Worm (Caenorhabditis elegans): ENCODE measurements around the gene sru-27.

sru-27 gene

DNA sequence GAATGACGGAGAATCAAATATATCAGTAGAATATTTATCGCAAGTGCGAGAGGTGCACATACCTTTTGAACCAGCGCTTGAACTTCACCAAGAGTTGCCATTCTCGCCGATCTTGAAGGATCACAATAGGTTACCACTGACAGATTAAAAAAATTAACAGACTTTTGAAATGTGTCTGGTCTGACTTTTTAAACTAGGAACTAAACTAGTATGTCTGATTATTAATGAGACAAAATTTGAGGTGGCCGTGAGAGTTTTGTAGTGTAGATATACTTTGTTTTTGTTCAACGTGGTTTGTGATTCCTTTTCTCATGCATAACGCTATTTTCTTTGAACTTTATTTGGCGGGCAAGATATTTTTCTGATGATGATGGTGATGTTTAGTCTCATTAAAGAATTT is 22.6 kb downstream of the sru-27 start, which contains the start of gene str-240:
TSS of gene str-240 (minus strand) at position 101 of the 400 bp plus-strand sequence.
- TF ChIP-seq sup-37 (GFP tag; optimal IDR thresholded peaks at IDR 0.05) (no peak), hpl-2 (GFP tag; optimal IDR thresholded peaks at IDR 0.05) (no peak), aly-2 (tag; optimal IDR thresholded peaks at IDR 0.05) (no peak), fos-1 (tag; optimal IDR thresholded peaks at IDR 0.05) (no peak), pqm-1 (tag; optimal IDR thresholded peaks at IDR 0.05) (no peak), unc-86 (tag; optimal IDR thresholded peaks at IDR 0.05) (no peak), blmp-1 (tag; optimal IDR thresholded peaks at IDR 0.05) (no peak), nhr-20 (tag; optimal IDR thresholded peaks at IDR 0.05) (no peak), unc-98 (GFP tag; IDR thresholded peaks at IDR 0.05) (no peak), unc-62 (GFP tag; optimal IDR thresholded peaks at IDR 0.05) (no peak), nhr-71 (tag; optimal IDR thresholded peaks at IDR 0.05) (no peak), zip-4 (GFP tag; optimal IDR thresholded peaks at IDR 0.05) (no peak), lin-15B (tag; optimal IDR thresholded peaks at IDR 0.05) (no peak), isw-1 (GFP tag; IDR thresholded peaks at IDR 0.05) (no peak), tbx-2 (tag; optimal IDR thresholded peaks at IDR 0.05) (no peak), nhr-90 (tag; optimal IDR thresholded peaks at IDR 0.05; ENCODE audit: poor library complexity) (no peak), C16A3.4 (tag; optimal IDR thresholded peaks at IDR 0.05) (no peak)

DNA sequence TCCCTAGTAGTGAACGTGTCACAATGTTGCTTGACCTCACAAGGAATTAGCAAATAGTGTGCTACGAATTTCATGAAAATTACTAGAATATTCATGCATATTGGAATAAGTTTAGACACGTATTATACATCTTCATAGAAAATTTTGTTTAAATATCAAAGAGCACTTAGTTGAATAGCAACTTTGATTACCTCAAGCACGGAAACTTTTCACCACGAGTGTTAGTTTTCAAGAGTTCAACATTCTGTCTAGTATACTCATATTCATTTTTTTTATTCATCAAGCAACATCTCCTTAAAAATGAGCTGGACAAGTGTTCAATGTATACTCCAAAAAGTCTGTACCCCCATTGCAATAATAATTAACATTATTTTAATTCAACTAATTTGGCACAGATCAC is 23.2 kb downstream of the sru-27 start, which contains the start of gene str-243:
TSS of gene str-243 (plus strand) at position 301 of the 400 bp plus-strand sequence.
- no peak for TF ChIP-seq elt-2 (tag; optimal IDR thresholded peaks at IDR 0.05)
- TF ChIP-seq aly-2 (tag; optimal IDR thresholded peaks at IDR 0.05): no peak
- no peak for TF ChIP-seq efl-1 (optimal IDR thresholded peaks at IDR 0.05)
- peak in 1 of 2 experiments; percentile 9 for TF ChIP-seq efl-1 (GFP tag; optimal IDR thresholded peaks at IDR 0.05 in 1 of 2)

DNA sequence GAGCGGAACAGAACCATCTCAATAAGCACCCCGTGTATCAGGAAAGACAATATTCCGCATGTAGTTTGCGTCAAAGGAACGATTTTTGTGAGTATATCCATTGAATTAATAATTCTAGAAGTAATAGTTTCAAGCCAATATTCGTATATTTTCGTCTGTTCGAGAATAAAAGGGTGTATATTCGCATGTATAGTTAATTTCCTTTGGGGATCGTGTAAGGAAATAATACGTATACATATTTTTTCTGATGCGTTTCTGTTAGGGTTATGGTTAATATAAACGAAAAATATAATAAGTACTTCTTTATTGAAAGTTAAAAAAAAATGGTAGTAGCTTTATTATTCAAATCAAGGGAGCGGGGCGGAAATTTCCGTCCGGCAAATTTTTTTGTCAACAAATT is 28.7 kb downstream of the sru-27 start, which contains the start of gene str-236:
TSS of gene str-236 (minus strand) at position 101 of the 400 bp plus-strand sequence.
- TF ChIP-seq nhr-28 (tag; optimal IDR thresholded peaks at IDR 0.05) (no peak), mab-9 (GFP tag; IDR thresholded peaks at IDR 0.05) (no peak), nhr-11 (tag; optimal IDR thresholded peaks at IDR 0.05) (no peak), nhr-85 (tag) (no peak), swsn-7 (tag; optimal IDR thresholded peaks at IDR 0.05) (no peak), nhr-12 (tag; optimal IDR thresholded peaks at IDR 0.05) (no peak), nhr-19 (GFP tag; conservative IDR thresholded peaks at IDR 0.05) (no peak), efl-1 (optimal IDR thresholded peaks at IDR 0.05) (no peak), efl-1 (GFP tag; optimal IDR thresholded peaks at IDR 0.05 in 1 of 2) (no peak), pqm-1 (tag; optimal IDR thresholded peaks at IDR 0.05) (no peak), sox-4 (tag; optimal IDR thresholded peaks at IDR 0.05) (no peak), zag-1 (tag; optimal IDR thresholded peaks at IDR 0.05) (no peak)

DNA sequence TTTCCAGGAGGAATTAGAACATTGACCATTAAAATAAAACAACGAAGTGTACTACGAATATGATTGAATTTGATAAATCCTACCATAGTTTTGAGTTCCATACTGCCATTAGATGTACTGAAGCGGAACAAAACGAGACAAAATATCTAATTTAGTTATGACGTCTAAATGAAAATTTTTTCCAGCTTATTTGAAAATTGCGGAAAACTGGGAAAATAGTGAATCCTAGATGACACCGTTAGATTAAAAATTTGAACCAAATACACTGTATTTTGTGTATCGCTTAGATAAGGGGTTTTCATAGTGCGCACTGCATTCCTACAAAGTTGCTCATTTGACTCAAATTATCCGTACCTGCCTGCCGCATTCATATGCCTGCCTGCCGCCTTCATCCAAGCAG is 31.9 kb downstream of the sru-27 start, which contains the start of gene K02H11.4:
TSS of gene K02H11.4 (minus strand) at position 101 of the 400 bp plus-strand sequence.
- TF ChIP-seq mef-2 (tag; optimal IDR thresholded peaks at IDR 0.05): no peak
- no peak for TF ChIP-seq ztf-4 (tag; optimal IDR thresholded peaks at IDR 0.05)
- TF ChIP-seq pax-3 (tag; optimal IDR thresholded peaks at IDR 0.05): no peak
- TF ChIP-seq ces-1 (GFP tag; optimal IDR thresholded peaks at IDR 0.05): no peak

DNA sequence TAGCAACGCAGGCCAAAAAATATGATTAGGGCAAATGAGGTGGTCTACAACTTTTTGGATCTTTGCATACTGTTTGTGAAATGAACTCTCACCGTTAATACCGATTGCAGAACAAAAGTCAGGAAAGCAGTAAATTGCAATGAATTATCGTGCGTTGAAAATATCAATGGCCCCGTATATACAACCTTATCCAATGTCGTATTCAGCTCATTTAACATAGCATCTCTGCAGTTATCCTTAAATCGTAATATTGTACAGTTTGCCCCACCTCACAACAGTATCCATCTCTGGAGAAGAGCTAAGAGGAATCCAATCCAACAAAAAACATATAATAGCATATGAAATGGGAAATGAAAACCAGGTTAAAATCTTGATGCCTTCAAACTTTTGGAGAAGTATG is 33.2 kb downstream of the sru-27 start:
- TF ChIP-seq ceh-90 (tag; optimal IDR thresholded peaks at IDR 0.05) (no peak), skn-1 (tag; optimal IDR thresholded peaks at IDR 0.05) (no peak), xbp-1 (tag; optimal IDR thresholded peaks at IDR 0.05) (no peak), mef-2 (tag; optimal IDR thresholded peaks at IDR 0.05) (no peak), ama-1 (optimal IDR thresholded peaks at IDR 0.05) (no peak), nhr-11 (tag; optimal IDR thresholded peaks at IDR 0.05) (no peak), aha-1 (tag; optimal IDR thresholded peaks at IDR 0.05) (no peak), isw-1 (GFP tag; IDR thresholded peaks at IDR 0.05) (no peak), sox-4 (tag; optimal IDR thresholded peaks at IDR 0.05) (no peak), unc-98 (GFP tag; IDR thresholded peaks at IDR 0.05) (no peak), C16A3.4 (tag; optimal IDR thresholded peaks at IDR 0.05) (no peak), swsn-7 (tag; optimal IDR thresholded peaks at IDR 0.05) (no peak), zip-4 (GFP tag; optimal IDR thresholded peaks at IDR 0.05) (no peak), nhr-84 (tag; optimal IDR thresholded peaks at IDR 0.05) (no peak), grh-1 (GFP tag; IDR thresholded peaks at IDR 0.05) (no peak), dsc-1 (tag; optimal IDR thresholded peaks at IDR 0.05) (no peak)

All from whole organism, L1 larva.